Fruit fly (Drosophila melanogaster): ENCODE data around the gene noi.

The noi gene

dm6 chr3R:5620387-5620956, 29.2 kb upstream of the noi start:
- TF ChIP-seq bab1 (GFP tag; optimal IDR thresholded peaks at IDR 0.05) (no peak), CG11617 (GFP tag; optimal IDR thresholded peaks at IDR 0.05) (peak; percentile 5), cnc (optimal IDR thresholded peaks at IDR 0.05) (no peak)

dm6 chr3R:5617923-5618623, 26.8 kb upstream of the noi start:
- TF ChIP-seq CG33017 (tag; optimal IDR thresholded peaks at IDR 0.05): no peak
- TF ChIP-seq tj (GFP tag; optimal IDR thresholded peaks at IDR 0.05): no peak
- no peak for TF ChIP-seq toe (GFP tag; optimal IDR thresholded peaks at IDR 0.05)
- TF ChIP-seq CG12768 (GFP tag; optimal IDR thresholded peaks at IDR 0.05): no peak
- TF ChIP-seq bab1 (GFP tag; optimal IDR thresholded peaks at IDR 0.05): no peak
- TF ChIP-seq kay (GFP tag; ENCODE audit: borderline replicate concordance): no peak
- TF ChIP-seq ovo (GFP tag; optimal IDR thresholded peaks at IDR 0.05): no peak
- TF ChIP-seq CG7045 (GFP tag; optimal IDR thresholded peaks at IDR 0.05): no peak
- TF ChIP-seq CG1620 (GFP tag; optimal IDR thresholded peaks at IDR 0.05): no peak
- no peak for TF ChIP-seq CG11617 (GFP tag; optimal IDR thresholded peaks at IDR 0.05)

DNA sequence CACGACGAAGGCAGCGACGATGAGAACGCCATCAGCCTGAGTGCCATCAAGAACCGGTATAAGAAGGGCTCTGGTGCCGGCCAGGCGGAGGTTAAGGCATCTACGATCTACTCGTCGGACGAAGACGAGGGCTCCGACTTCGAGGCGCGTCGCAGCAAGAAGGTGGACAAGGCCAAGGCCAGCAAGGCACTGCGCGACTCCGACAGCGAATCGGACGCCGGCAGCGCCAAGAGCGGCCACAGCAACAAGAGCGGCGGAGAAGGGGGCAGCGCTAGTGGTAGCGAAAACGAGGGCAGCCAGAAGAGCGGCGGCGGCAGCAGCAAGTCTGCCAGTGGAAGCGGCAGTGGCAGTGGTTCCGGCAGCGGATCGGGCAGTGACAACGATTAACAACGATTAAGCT, 24.2 kb upstream of the noi start:
- TF ChIP-seq cnc (optimal IDR thresholded peaks at IDR 0.05) (no peak), Crg-1 (GFP tag; optimal IDR thresholded peaks at IDR 0.05) (no peak), bab1 (GFP tag; optimal IDR thresholded peaks at IDR 0.05) (no peak), CG5204 (GFP tag; optimal IDR thresholded peaks at IDR 0.05) (no peak), tj (GFP tag; optimal IDR thresholded peaks at IDR 0.05) (no peak), CG33017 (tag; optimal IDR thresholded peaks at IDR 0.05) (no peak), CG7045 (GFP tag; optimal IDR thresholded peaks at IDR 0.05) (no peak), toe (GFP tag; optimal IDR thresholded peaks at IDR 0.05) (no peak), Clk (GFP tag; optimal IDR thresholded peaks at IDR 0.05) (no peak), Hr96 (GFP tag; optimal IDR thresholded peaks at IDR 0.05) (no peak), kay (GFP tag; ENCODE audit: borderline replicate concordance) (no peak), CG14711 (tag; optimal IDR thresholded peaks at IDR 0.05) (no peak)

DNA sequence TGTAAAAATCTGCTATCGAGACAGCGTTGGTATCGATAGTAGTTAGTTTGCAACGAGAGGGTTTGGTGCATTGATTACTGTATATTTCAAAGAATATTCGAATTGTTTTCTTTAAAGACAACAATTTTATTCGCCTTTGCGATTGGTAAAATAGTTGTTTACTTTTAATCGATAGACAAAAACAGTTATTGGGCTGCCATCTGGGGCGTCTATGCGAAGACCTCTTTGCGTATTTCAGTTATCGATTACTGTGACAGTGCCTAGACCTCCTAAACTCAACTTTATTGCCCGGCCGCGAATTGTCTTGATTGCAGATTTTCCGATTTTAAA, 21.8 kb upstream of the noi start, which contains the start of gene Atu:
Gene Atu, plus strand, starts transcription at position 245 of the 330 bp plus-strand sequence.
- TF ChIP-seq CG14711 (tag; optimal IDR thresholded peaks at IDR 0.05) (no peak), Mnt (GFP tag; optimal IDR thresholded peaks at IDR 0.05) (peak; percentile 36), CG1620 (GFP tag; optimal IDR thresholded peaks at IDR 0.05) (no peak), Hr96 (GFP tag; optimal IDR thresholded peaks at IDR 0.05) (no peak), Clk (GFP tag; optimal IDR thresholded peaks at IDR 0.05) (no peak), bab1 (GFP tag; optimal IDR thresholded peaks at IDR 0.05) (peak; percentile 40), tj (GFP tag; optimal IDR thresholded peaks at IDR 0.05) (peak; percentile 26), Crg-1 (GFP tag; optimal IDR thresholded peaks at IDR 0.05) (peak; percentile 14), kay (GFP tag; ENCODE audit: borderline replicate concordance) (no peak), CG7101 (tag; optimal IDR thresholded peaks at IDR 0.05) (peak; percentile 23), CG7045 (GFP tag; optimal IDR thresholded peaks at IDR 0.05) (peak; percentile 23), CG33017 (tag; optimal IDR thresholded peaks at IDR 0.05) (no peak), ovo (GFP tag; optimal IDR thresholded peaks at IDR 0.05) (peak; percentile 46), CG5204 (GFP tag; optimal IDR thresholded peaks at IDR 0.05) (no peak), cic (GFP tag; optimal IDR thresholded peaks at IDR 0.05) (no peak), pad (GFP tag; optimal IDR thresholded peaks at IDR 0.05) (peak; percentile 5), CG11617 (GFP tag; optimal IDR thresholded peaks at IDR 0.05) (peak; percentile 59), cnc (optimal IDR thresholded peaks at IDR 0.05) (no peak), toe (GFP tag; optimal IDR thresholded peaks at IDR 0.05) (no peak), CG12768 (GFP tag; optimal IDR thresholded peaks at IDR 0.05) (peak; percentile 7)

DNA sequence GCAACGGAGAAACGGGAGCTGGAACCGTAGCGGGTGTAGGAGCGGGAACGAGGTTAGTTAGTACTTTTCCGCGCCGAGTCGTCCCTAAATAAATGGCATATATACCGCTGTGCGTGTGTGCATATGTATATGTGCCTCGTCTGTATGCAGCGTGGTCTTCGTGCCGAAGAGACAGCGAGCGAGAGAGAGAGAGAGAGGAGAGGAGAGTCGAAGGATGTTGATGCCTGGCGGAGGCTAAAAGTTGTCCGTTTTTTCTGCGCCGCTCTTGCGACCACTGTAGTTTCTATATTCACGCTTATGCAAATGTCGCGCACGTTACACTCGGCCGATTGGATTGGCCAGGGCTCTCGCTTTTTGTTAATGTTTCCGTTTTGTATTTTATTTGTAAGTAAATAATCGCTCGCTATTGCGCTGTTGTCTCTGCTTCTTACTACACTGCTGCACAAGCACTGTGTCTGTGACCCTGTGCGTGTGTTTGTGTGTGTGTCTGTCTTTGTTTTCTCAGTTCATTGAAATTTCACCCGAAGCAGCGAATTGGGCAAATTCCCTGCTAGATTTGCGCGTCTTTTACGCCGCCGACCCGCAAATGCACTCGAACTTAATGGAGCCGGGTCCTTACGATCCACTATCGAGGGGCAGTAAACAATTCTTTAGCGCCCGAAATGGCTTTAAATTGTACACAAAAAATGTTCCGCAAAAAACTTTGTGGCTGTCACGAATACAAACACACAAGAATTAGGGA, 21.3 kb upstream of the noi start, which contains the start of gene Rga:
Gene Rga, minus strand, starts transcription at position 741 of the 742 bp plus-strand sequence.
- no peak for TF ChIP-seq Hr96 (GFP tag; optimal IDR thresholded peaks at IDR 0.05)
- peak; percentile 2 for TF ChIP-seq tj (GFP tag; optimal IDR thresholded peaks at IDR 0.05)
- TF ChIP-seq Crg-1 (GFP tag; optimal IDR thresholded peaks at IDR 0.05): no peak

DNA sequence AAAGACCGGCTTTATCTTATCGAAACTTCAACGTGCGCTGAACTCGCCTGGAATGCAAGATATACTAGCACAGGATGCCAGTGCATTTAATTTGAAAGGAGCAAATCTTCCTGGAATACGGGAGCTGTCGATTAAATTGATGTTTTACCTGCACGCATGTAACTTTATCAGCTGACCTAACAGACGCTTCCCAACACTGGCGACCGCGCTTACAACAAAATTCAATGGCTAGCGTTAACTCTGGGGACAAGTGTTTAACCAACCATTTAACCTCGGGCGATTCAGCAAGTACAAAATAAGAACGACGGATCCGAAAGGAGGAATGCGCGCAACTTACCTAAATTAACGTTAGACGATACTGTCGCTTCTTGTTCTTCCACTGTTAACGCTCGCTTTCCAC, 20.5 kb upstream of the noi start:
- TF ChIP-seq bab1 (GFP tag; optimal IDR thresholded peaks at IDR 0.05): no peak
- no peak for TF ChIP-seq Hr96 (GFP tag; optimal IDR thresholded peaks at IDR 0.05)
- TF ChIP-seq toe (GFP tag; optimal IDR thresholded peaks at IDR 0.05): no peak
- TF ChIP-seq kay (GFP tag; ENCODE audit: borderline replicate concordance): no peak
- no peak for TF ChIP-seq CG14711 (tag; optimal IDR thresholded peaks at IDR 0.05)
- no peak for TF ChIP-seq CG7101 (tag; optimal IDR thresholded peaks at IDR 0.05)

DNA sequence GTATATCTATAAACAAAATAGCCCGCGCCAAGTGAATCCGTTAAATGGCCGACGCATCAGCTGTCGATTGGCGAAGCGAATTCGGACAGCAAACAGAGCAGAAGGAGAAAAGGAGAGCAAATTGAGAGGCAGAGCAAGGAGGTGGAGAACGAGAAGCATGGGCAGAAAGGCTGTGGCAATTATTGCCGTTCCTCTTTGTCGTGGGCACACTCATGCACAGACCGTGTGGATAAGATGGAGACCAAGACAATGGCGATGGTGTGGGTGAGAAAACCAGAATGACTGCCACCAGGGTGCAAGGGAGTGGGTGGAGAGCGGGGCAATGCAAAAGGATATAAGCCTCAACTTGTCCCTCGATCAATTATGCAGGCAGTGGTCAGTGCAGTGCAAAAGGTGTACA, 19.9 kb upstream of the noi start:
- peak; percentile 0 for TF ChIP-seq pad (GFP tag; optimal IDR thresholded peaks at IDR 0.05)
- no peak for TF ChIP-seq Crg-1 (GFP tag; optimal IDR thresholded peaks at IDR 0.05)
